Worm (Caenorhabditis elegans): ENCODE measurements around the gene Y54G9A.5.
A peak's percentile ranks its signal among the peaks of the same experiment; 100 is the strongest.

Gene Y54G9A.5

DNA sequence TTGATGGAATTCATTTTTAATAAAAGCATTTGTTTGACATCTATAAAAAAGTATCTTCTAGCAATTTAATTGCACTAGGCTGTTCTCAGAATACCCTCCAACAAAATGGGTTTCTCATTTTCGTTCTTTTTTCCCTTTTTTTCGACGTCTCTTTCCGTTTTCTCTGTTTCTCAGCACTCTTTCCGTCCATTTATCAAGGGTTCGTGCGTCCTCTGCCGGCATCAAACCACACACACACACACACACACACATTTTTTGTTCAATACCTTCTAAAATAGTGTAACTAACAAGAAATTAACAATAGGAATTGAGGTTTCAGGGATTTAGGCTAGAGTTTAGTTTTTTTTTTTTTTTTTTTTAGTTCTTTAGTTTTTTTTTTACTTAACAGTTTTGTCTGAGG is 33.4 kb downstream of the Y54G9A.5 start:
- TF ChIP-seq egl-5 (tag; optimal IDR thresholded peaks at IDR 0.05): no peak
- no peak for TF ChIP-seq unc-39 (tag; optimal IDR thresholded peaks at IDR 0.05)
- TF ChIP-seq nhr-25 (tag; optimal IDR thresholded peaks at IDR 0.05): no peak
- TF ChIP-seq ama-1 (optimal IDR thresholded peaks at IDR 0.05): no peak
- no peak for TF ChIP-seq daf-12 (tag; optimal IDR thresholded peaks at IDR 0.05)
- TF ChIP-seq ceh-28 (tag; optimal IDR thresholded peaks at IDR 0.05): no peak
- peak; percentile 15 for TF ChIP-seq hmg-11 (tag; optimal IDR thresholded peaks at IDR 0.05)
- TF ChIP-seq lin-39 (tag; optimal IDR thresholded peaks at IDR 0.05): peak; percentile 40
- no peak for TF ChIP-seq fkh-10 (GFP tag; optimal IDR thresholded peaks at IDR 0.05)
- no peak for TF ChIP-seq ceh-16 (tag; optimal IDR thresholded peaks at IDR 0.05)
- TF ChIP-seq nhr-67 (tag; optimal IDR thresholded peaks at IDR 0.05): no peak
- TF ChIP-seq nfya-1 (tag; optimal IDR thresholded peaks at IDR 0.05; ENCODE audit: insufficient read depth): peak; percentile 29
- no peak for TF ChIP-seq ztf-4 (tag; optimal IDR thresholded peaks at IDR 0.05)
- TF ChIP-seq pqm-1 (tag; optimal IDR thresholded peaks at IDR 0.05): no peak
- no peak for TF ChIP-seq nhr-43 (tag; optimal IDR thresholded peaks at IDR 0.05; ENCODE audit: poor library complexity, severe bottlenecking)

DNA sequence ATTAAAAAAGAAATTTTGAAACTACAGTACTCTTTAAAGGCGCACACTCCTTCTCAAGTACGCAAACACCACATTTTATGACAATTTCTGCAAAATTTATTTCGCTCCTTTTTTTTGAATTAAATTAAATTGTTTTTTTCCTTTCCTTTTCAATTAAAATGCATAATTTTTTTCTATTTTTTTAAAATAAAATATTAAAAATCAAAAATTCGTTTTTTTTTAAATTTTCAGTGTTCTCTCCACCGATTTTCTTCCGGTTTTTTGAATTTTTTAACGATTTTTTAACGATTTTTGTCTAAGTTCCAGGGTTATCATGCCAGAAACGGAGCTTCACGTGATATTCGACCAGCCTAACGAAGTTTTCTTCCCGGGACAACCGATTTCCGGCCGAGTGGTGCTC is 35.3 kb downstream of the Y54G9A.5 start, which contains the start of gene arrd-13:
Gene arrd-13, plus strand, starts transcription at position 301 of the 400 bp plus-strand sequence.
- TF ChIP-seq fkh-2 (tag; optimal IDR thresholded peaks at IDR 0.05) (no peak), skn-1 (tag; optimal IDR thresholded peaks at IDR 0.05) (no peak), nhr-11 (tag; optimal IDR thresholded peaks at IDR 0.05) (no peak), ceh-28 (tag; optimal IDR thresholded peaks at IDR 0.05) (no peak), jun-1 (tag; optimal IDR thresholded peaks at IDR 0.05) (no peak), lsy-12 (tag; optimal IDR thresholded peaks at IDR 0.05) (no peak), ceh-9 (tag; optimal IDR thresholded peaks at IDR 0.05) (no peak), nhr-77 (tag; optimal IDR thresholded peaks at IDR 0.05) (no peak), unc-39 (tag; optimal IDR thresholded peaks at IDR 0.05) (no peak), ama-1 (optimal IDR thresholded peaks at IDR 0.05) (no peak), pqm-1 (tag; optimal IDR thresholded peaks at IDR 0.05) (no peak), ztf-4 (tag; optimal IDR thresholded peaks at IDR 0.05) (no peak), nfya-1 (tag; optimal IDR thresholded peaks at IDR 0.05; ENCODE audit: insufficient read depth) (no peak), ztf-11 (tag; optimal IDR thresholded peaks at IDR 0.05) (no peak), daf-12 (tag; optimal IDR thresholded peaks at IDR 0.05) (no peak), lin-15B (tag; optimal IDR thresholded peaks at IDR 0.05) (no peak), pha-4 (tag; optimal IDR thresholded peaks at IDR 0.05) (no peak), tbx-2 (tag; optimal IDR thresholded peaks at IDR 0.05) (no peak)

DNA sequence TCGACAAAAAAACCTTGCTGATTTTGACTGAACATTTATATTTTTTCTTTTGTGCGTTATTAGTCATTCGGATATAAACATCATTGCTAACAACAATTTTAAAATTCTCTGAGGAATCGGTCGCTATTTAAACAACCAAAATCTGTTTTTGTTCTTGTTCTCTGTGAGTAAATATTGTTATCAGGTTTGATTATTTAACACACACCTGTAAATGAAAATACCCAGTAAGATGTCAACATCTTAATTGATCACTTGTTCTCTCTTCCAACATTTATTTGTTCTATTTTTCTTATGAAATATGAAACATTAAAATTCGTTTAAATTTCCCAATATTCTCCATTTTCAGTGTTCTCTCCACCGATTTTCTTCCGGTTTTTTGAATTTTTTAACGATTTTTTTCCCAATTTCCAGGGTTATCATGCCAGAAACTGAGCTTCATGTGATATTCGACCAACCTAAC is 40.2 kb downstream of the Y54G9A.5 start, which contains the start of gene arrd-11:
Gene arrd-11, plus strand, starts transcription at position 410 of the 460 bp plus-strand sequence.
- no peak for TF ChIP-seq zag-1 (tag; optimal IDR thresholded peaks at IDR 0.05)
- peak; percentile 75 for TF ChIP-seq pha-4 (tag; optimal IDR thresholded peaks at IDR 0.05)
- no peak for TF ChIP-seq ZK546.5 (tag; optimal IDR thresholded peaks at IDR 0.05)
- no peak for TF ChIP-seq skn-1 (tag; optimal IDR thresholded peaks at IDR 0.05)
- no peak for TF ChIP-seq ama-1 (optimal IDR thresholded peaks at IDR 0.05)

DNA sequence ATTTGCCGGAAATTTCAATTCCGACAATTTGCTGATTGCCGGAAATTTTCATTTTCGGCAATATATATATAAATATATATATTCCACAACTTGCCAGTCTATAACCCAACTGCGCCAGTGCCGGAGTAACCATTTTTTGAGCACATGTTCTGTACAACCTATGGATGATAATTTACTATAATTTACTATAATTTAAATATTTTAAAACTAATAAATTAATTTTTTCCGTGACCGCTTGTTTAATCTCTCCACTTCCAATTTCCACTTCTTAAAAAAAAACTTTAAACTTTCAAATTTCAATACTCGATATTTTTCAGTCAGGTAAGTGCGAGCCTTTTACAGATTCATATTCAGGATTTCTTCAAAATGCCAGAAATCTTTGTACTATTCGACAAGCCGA is 43.1 kb downstream of the Y54G9A.5 start, which contains the start of gene arrd-12:
Gene arrd-12, plus strand, starts transcription at position 301 of the 400 bp plus-strand sequence.
- TF ChIP-seq nhr-43 (tag; optimal IDR thresholded peaks at IDR 0.05; ENCODE audit: poor library complexity, severe bottlenecking) (no peak), pqm-1 (tag; optimal IDR thresholded peaks at IDR 0.05) (no peak), R02D3.7 (tag; optimal IDR thresholded peaks at IDR 0.05) (no peak), elt-2 (tag; optimal IDR thresholded peaks at IDR 0.05) (no peak), unc-39 (tag; optimal IDR thresholded peaks at IDR 0.05) (no peak), elt-1 (tag; optimal IDR thresholded peaks at IDR 0.05) (no peak), lsy-12 (tag; optimal IDR thresholded peaks at IDR 0.05) (no peak)

DNA sequence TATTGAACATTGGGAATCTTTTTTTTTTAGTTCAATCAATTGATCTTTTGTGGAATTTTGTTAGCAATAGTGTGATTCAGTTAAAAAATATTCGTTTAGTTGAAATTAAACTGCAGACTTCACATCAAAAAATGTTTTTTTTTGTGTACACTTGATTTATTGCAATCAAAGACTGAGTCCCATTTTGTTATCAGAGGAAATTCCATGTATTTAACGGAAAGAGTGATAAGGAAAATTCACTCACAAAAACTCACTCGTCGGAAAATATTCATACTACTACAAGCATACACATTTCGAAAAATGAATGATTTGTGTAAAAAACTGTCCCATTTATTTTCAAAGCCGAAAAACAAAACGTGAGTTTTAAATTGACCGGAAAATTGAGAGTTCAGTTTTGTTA is 48.5 kb downstream of the Y54G9A.5 start, which contains the start of gene C01B9.1:
Gene C01B9.1, plus strand, starts transcription at position 241 of the 400 bp plus-strand sequence.
- TF ChIP-seq pha-4 (tag; optimal IDR thresholded peaks at IDR 0.05) (peak; percentile 37), pqm-1 (tag; optimal IDR thresholded peaks at IDR 0.05) (peak; percentile 64), skn-1 (tag; optimal IDR thresholded peaks at IDR 0.05) (no peak), mml-1 (tag; optimal IDR thresholded peaks at IDR 0.05) (no peak), elt-2 (tag; optimal IDR thresholded peaks at IDR 0.05) (peak; percentile 73)

All from whole organism, L3 larva.